Fruit fly (Drosophila melanogaster) S2 (cell line): Measurements from ENCODE around the gene CG7362.

ENCODE experiments used
- CG8478 ChIP-seq: fragments of >200 bp; optimal IDR thresholded peaks from 2 replicates; lab custom pipeline; 2018
- CTCF ChIP-seq, 2 experiments: fragments of >200 bp; optimal IDR thresholded peaks; 2 replicates each; lab custom pipeline; 2018

dm6 chr3R:14741192-14741915 is 12.9 kb downstream of the CG7362 start, which contains the start of the genes eff and jvl:
- TF ChIP-seq CTCF (optimal IDR thresholded peaks at IDR 0.05; lab: Kevin White, UChicago): no peak
- TF ChIP-seq CG8478: no peak
